Fruit fly (Drosophila melanogaster) whole organism, embryonic: ENCODE measurements around the gene cue.

ENCODE experiments used
- CG11093 ChIP-seq: fragments of 200-800 bp; sonication (Bioruptor generic); IDR thresholded peaks from 3 replicates; pipeline ENCODE4 v1.3.6; 2022; ENCODE audit warnings: missing biosample characterization, missing genetic modification characterization
- CG1529 ChIP-seq: fragments of 200-800 bp; sonication (Bioruptor generic); optimal IDR thresholded peaks from 3 replicates; lab custom pipeline; 2018; ENCODE audit warnings: missing biosample characterization, missing genetic modification characterization
- CG18619 ChIP-seq: fragments of 200-800 bp; sonication (Bioruptor generic); optimal IDR thresholded peaks from 3 replicates; lab custom pipeline; 2017; ENCODE audit warnings: missing biosample characterization, mild to moderate bottlenecking, missing genetic modification characterization
- CG9797 ChIP-seq: fragments of 200-800 bp; sonication (Bioruptor generic); optimal IDR thresholded peaks from 3 replicates; lab custom pipeline; 2018; ENCODE audit warnings: missing biosample characterization, mild to moderate bottlenecking, missing genetic modification characterization
- E2f2 ChIP-seq: fragments of 200-800 bp; sonication (Bioruptor generic); IDR thresholded peaks from 2 replicates; pipeline ENCODE4 v1.3.6; 2022; ENCODE audit warnings: missing biosample characterization, missing genetic modification characterization
- Hmx ChIP-seq: fragments of 200-800 bp; sonication (Bioruptor generic); optimal IDR thresholded peaks from 2 replicates; lab custom pipeline; 2016; ENCODE audit warnings: missing biosample characterization, missing genetic modification characterization
- Hr51 ChIP-seq, 2 experiments: fragments of 200-800 bp; sonication (Bioruptor generic); optimal IDR thresholded peaks; 2 replicates in 1 of 2; 3 replicates in 1 of 2; lab custom pipeline; 2016 to 2018; ENCODE audit warnings: missing biosample characterization in 2 of 2, missing genetic modification characterization in 2 of 2, mild to moderate bottlenecking in 1 of 2, moderate library complexity in 1 of 2
- Stat92E ChIP-seq, 3 experiments: fragments of >200 bp in 2 of 3; fragments of 200-800 bp in 1 of 3; sonication (Bioruptor generic) in 1 of 3; optimal IDR thresholded peaks; 2 replicates each; lab custom pipeline; 2017 to 2019; ENCODE audit warnings: missing biosample characterization in 3 of 3, missing genetic modification characterization in 3 of 3, mild to moderate bottlenecking in 1 of 3, moderate library complexity in 1 of 3
- hth ChIP-seq: fragments of >200 bp; optimal IDR thresholded peaks from 2 replicates; lab custom pipeline; 2017; ENCODE audit warnings: inconsistent platforms
- nau ChIP-seq: fragments of 200-800 bp; sonication (Bioruptor generic); optimal IDR thresholded peaks from 3 replicates; lab custom pipeline; 2017; ENCODE audit warnings: missing biosample characterization, mild to moderate bottlenecking, missing genetic modification characterization, missing genetic modification reagents
- nerfin-2 ChIP-seq: fragments of 200-800 bp; sonication (Bioruptor generic); IDR thresholded peaks from 2 replicates; pipeline ENCODE4 v1.3.6; 2022; ENCODE audit warnings: missing biosample characterization, missing genetic modification characterization; ENCODE audit not compliant: partially characterized antibody
- pho ChIP-seq: fragments of 200-800 bp; sonication (Bioruptor generic); optimal IDR thresholded peaks from 2 replicates; lab custom pipeline; 2016; ENCODE audit warnings: missing biosample characterization, missing genetic modification characterization
- row ChIP-seq: fragments of 200-800 bp; sonication (Bioruptor generic); IDR thresholded peaks from 3 replicates; pipeline ENCODE4 v1.3.6; 2022; ENCODE audit warnings: missing biosample characterization, missing genetic modification characterization
- sens-2 ChIP-seq: fragments of 200-800 bp; sonication (Bioruptor generic); IDR thresholded peaks from 2 replicates; pipeline ENCODE4 v1.3.6; 2022; ENCODE audit warnings: missing biosample characterization, missing genetic modification characterization

- TF ChIP-seq Stat92E (GFP tag; optimal IDR thresholded peaks at IDR 0.05; lab: Kevin White, UChicago) (no peak), E2f2 (GFP tag; lab: Robert Waterston, UW) (peak; percentile 23; the same call in 1 of the 2 replicates), hth (no peak), nau (GFP tag; lab: Kevin White, UChicago) (no peak), CG11093 (0 out of 3 replicates have a peak, but pooled peaks have one; percentile 38), CG18619 (GFP tag; lab: Kevin White, UChicago) (no peak), CG9797 (GFP tag; lab: Kevin White, UChicago) (no peak), nerfin-2 (GFP tag; lab: Robert Waterston, UW) (no peak), row (peak; percentile 75), pho (no peak), sens-2 (peak; percentile 57; the same call in 1 of the 2 replicates), Hr51 (GFP tag; optimal IDR thresholded peaks at IDR 0.05; lab: Kevin White, UChicago) (peak; percentile 34 to 65), CG1529 (GFP tag; lab: Kevin White, UChicago) (peak; percentile 27), Hmx (GFP tag; lab: Kevin White, UChicago) (no peak)
Measured at dm6 chr3L:1478998-1479680, 37.9 kb downstream of the cue start.
